Worm (Caenorhabditis elegans): Measurements from ENCODE around the gene mig-6.

Gene mig-6

DNA sequence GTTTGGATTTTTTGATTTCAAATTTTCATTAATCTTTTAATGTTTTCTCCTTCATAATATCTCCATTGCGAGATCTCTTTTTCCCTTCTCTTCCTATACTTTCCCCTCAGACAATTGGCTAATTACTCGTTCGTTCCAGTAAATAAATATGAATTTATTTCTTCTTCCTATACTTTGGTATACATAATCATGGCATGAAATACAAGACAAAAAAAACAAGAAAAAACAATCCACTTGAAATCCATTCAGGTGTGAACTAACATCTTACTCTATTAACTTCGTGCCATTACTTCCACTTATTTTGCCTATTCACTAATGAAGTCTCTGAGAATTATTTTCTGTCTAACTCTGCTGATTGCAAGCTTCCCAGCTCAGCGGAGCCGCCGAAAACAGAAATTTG is 15.2 kb downstream of the mig-6 start, which contains the start of gene grd-8:
grd-8 (plus strand) TSS at position 301 of the 400 bp plus-strand sequence.
- TF ChIP-seq flt-1 (GFP tag; IDR thresholded peaks at IDR 0.05) (no peak), ztf-29 (GFP tag; IDR thresholded peaks at IDR 0.05) (no peak), tab-1 (GFP tag; IDR thresholded peaks at IDR 0.05) (no peak), klf-2 (GFP tag; conservative IDR thresholded peaks at IDR 0.05) (no peak), cog-1 (tag; optimal IDR thresholded peaks at IDR 0.05) (no peak), ztf-23 (GFP tag; IDR thresholded peaks at IDR 0.05) (no peak), ref-1 (GFP tag; conservative IDR thresholded peaks at IDR 0.05) (no peak), med-1 (GFP tag; optimal IDR thresholded peaks at IDR 0.05; ENCODE audit: insufficient read depth) (no peak), T22C8.4 (GFP tag; IDR thresholded peaks at IDR 0.05) (no peak)

DNA sequence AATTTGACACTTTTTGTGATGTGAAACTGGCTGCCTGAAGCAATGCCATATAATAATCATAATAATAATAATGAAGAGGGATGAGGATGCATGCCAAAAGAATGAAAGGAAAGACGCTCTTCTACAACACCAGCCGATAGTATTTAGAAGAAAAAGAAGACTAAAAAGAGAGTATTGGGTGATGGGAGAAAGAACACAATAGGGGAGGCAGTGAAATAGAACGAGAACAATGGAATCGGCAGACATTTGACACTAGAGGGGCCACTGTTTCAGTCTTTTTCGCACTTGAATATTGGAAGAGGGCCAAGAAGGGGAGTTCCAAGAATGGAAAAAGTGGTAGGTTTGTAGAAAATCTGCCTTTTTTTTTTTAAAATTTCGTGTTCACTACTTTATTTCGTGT is 20.2 kb downstream of the mig-6 start, which contains the start of gene memo-1:
memo-1 (minus strand) TSS at position 2 of the 400 bp plus-strand sequence.
- no peak for TF ChIP-seq klf-2 (GFP tag; conservative IDR thresholded peaks at IDR 0.05)

DNA sequence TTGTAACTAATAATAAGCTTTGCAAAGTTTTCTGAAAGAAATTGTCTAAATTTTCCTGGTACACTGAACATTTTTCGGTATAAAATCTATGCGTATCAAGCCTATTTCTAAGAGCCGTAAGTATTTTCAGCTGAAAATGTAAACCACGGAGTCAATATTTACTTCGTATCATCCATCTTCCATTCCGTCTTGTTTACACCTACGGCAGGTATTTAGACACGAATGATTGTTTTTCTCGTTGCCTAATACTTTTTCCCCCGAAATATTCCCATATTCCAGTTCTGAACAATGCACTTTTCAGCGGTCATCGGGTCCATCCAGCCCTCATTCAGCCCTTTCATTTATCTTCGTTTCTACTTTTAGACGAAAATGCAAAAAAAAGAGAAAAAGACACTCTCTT is 20.7 kb downstream of the mig-6 start:
- TF ChIP-seq ztf-29 (GFP tag; IDR thresholded peaks at IDR 0.05) (no peak), tab-1 (GFP tag; IDR thresholded peaks at IDR 0.05) (no peak), ref-1 (GFP tag; conservative IDR thresholded peaks at IDR 0.05) (no peak), flt-1 (GFP tag; IDR thresholded peaks at IDR 0.05) (no peak), med-1 (GFP tag; optimal IDR thresholded peaks at IDR 0.05; ENCODE audit: insufficient read depth) (no peak), ztf-23 (GFP tag; IDR thresholded peaks at IDR 0.05) (no peak), T22C8.4 (GFP tag; IDR thresholded peaks at IDR 0.05) (no peak), klf-2 (GFP tag; conservative IDR thresholded peaks at IDR 0.05) (no peak), cog-1 (tag; optimal IDR thresholded peaks at IDR 0.05) (no peak)

DNA sequence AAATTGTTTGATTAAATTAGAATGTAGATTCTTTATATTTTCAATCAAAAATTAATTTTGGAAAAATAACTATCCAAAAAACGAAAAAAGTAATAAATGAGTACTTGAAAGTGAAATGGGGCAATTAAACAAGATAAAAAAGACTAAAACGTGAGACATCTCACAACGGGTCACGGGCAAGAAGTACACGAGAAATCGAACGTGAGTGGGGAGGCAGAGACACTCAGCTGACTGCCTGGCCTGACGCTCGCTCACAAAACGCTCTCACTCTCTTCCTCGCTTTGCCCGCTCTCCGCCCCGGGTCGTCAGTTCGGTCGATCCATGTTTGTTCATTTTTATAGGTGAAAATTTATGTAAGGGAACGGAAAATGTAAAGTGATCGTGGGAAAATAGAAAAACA is 21.2 kb downstream of the mig-6 start:
- no peak for TF ChIP-seq med-1 (GFP tag; optimal IDR thresholded peaks at IDR 0.05; ENCODE audit: insufficient read depth)
- no peak for TF ChIP-seq flt-1 (GFP tag; IDR thresholded peaks at IDR 0.05)
- peak; percentile 1 for TF ChIP-seq cog-1 (tag; optimal IDR thresholded peaks at IDR 0.05)
- TF ChIP-seq T22C8.4 (GFP tag; IDR thresholded peaks at IDR 0.05) = no peak

DNA sequence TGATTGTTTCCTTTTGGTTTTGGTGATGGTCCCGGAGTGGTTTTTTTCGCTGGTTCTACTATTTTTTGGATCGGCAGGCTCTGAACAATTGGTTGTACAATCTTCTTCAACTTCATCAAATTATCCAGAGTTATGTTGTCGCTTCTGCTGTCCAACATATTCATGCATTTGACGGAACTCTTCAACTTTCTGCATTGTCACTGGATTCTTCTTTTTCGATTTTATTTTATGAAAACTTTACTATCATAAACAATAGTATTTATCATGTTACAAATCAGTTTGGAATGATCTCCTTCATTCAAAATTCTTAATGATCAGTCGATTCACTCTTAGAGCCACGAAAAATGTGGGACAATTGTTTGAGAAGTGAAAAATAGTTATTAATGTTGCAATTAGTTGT is 25.1 kb downstream of the mig-6 start:
- TF ChIP-seq flt-1 (GFP tag; IDR thresholded peaks at IDR 0.05) = no peak
- TF ChIP-seq ztf-29 (GFP tag; IDR thresholded peaks at IDR 0.05) = no peak
- no peak for TF ChIP-seq ref-1 (GFP tag; conservative IDR thresholded peaks at IDR 0.05)
- TF ChIP-seq klf-2 (GFP tag; conservative IDR thresholded peaks at IDR 0.05) = no peak
- TF ChIP-seq med-1 (GFP tag; optimal IDR thresholded peaks at IDR 0.05; ENCODE audit: insufficient read depth) = no peak
- no peak for TF ChIP-seq cog-1 (tag; optimal IDR thresholded peaks at IDR 0.05)
- TF ChIP-seq T22C8.4 (GFP tag; IDR thresholded peaks at IDR 0.05) = no peak
- TF ChIP-seq ztf-23 (GFP tag; IDR thresholded peaks at IDR 0.05) = no peak

DNA sequence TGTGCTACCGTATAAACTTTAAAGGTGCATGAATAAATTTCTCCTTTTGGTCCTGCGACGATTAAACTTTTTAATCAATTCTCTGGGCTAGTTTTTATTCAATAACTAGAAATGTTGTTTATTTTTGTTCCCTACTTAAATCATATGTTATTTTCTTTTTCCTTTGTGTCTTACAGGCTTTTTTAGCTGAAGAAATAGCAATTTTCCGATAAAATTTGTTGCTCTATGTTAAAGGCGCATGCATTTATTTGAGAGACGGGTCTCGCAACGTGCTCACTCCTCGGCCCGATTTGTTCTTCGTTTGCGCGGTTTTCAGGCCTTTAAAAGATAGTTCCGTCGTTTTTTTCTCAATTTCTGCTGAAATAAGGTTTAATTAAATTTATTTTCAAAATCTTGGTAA is 26.9 kb downstream of the mig-6 start:
- no peak for TF ChIP-seq T22C8.4 (GFP tag; IDR thresholded peaks at IDR 0.05)
- no peak for TF ChIP-seq klf-2 (GFP tag; conservative IDR thresholded peaks at IDR 0.05)
- TF ChIP-seq ztf-23 (GFP tag; IDR thresholded peaks at IDR 0.05) = no peak
- no peak for TF ChIP-seq flt-1 (GFP tag; IDR thresholded peaks at IDR 0.05)
- no peak for TF ChIP-seq tab-1 (GFP tag; IDR thresholded peaks at IDR 0.05)
- no peak for TF ChIP-seq cog-1 (tag; optimal IDR thresholded peaks at IDR 0.05)
- no peak for TF ChIP-seq ref-1 (GFP tag; conservative IDR thresholded peaks at IDR 0.05)
- no peak for TF ChIP-seq med-1 (GFP tag; optimal IDR thresholded peaks at IDR 0.05; ENCODE audit: insufficient read depth)
- TF ChIP-seq ztf-29 (GFP tag; IDR thresholded peaks at IDR 0.05) = no peak

DNA sequence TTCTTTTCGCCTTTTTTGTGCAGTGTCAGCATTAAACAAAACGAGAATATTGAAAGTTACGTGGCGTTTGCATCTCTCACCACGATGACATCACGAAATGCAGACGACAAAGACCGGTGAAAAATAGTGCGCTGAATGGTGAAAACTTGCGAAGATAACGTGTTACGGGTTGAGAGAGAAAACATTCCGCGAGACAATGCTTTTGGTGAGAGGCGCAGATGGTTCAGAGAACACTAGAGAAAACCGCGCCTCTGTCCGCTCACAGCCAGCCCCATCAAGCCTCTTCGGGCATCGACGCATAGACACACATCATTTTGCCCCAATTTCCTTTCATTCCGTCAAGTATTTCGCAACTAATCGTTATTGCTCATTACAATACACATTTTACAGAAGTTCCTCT is 27.6 kb downstream of the mig-6 start, which contains the start of the genes C37C3.9 and C37C3.18:
C37C3.9 (minus strand) TSS at position 98 of the 400 bp plus-strand sequence.
C37C3.18 (plus strand) TSS at position 391 of the 400 bp plus-strand sequence.
- TF ChIP-seq ref-1 (GFP tag; conservative IDR thresholded peaks at IDR 0.05) (no peak), T22C8.4 (GFP tag; IDR thresholded peaks at IDR 0.05) (no peak), tab-1 (GFP tag; IDR thresholded peaks at IDR 0.05) (0 out of 2 replicates have a peak, but pooled peaks have one; percentile 42), med-1 (GFP tag; optimal IDR thresholded peaks at IDR 0.05; ENCODE audit: insufficient read depth) (no peak), cog-1 (tag; optimal IDR thresholded peaks at IDR 0.05) (peak; percentile 30), flt-1 (GFP tag; IDR thresholded peaks at IDR 0.05) (0 out of 2 replicates have a peak, but pooled peaks have one; percentile 49)

DNA sequence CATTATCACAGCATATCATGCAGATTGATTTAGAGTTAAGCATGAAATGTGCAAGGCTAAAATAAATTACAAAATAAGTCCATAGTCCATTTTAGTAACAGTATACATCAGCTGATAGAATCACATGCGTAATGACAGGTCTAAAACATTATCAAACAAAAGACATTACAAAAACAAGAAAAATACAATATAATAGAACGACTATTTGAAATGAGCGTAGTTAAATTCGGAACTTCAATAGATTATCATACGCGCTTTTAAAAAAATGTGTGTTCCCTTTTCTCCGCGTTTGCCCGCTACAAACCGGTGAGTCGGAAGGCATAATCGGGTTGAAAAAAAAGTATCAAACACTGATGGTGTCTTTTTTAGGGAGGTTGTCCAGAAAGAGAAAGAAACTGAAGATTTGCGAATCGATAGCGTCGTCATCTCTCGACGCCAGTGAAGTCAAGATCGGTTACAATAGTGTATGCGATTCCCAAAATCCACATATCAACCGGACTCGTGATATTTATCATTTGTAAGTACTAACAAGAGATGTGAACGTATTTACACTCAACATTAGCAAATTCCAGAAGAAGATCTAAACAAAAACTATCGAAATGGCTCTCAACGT is 28.5 kb downstream of the mig-6 start, which contains the start of gene C37C3.2:
C37C3.2 (plus strand) TSS at position 563 of the 613 bp plus-strand sequence.
- no peak for TF ChIP-seq tab-1 (GFP tag; IDR thresholded peaks at IDR 0.05)

DNA sequence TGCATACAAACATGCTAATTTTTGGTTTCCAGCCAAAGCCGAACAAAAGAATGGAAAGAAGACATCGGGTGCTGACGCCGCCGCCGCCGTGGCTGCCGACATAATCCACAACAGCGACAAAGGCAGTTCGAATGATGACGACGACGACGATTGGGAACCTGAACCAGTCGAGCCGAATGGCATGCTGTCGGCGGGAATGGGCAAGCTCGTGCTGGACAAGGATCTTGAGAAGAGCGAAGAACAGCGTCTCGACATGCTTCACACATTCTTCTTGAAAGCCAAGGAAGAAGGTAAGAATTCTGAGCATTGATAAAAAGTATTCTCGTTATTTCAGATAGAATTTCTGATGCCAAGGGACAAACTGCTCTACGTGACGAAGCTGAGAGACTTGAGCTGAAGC is 29.6 kb downstream of the mig-6 start:
- TF ChIP-seq ztf-29 (GFP tag; IDR thresholded peaks at IDR 0.05) (no peak), tab-1 (GFP tag; IDR thresholded peaks at IDR 0.05) (no peak), cog-1 (tag; optimal IDR thresholded peaks at IDR 0.05) (no peak), med-1 (GFP tag; optimal IDR thresholded peaks at IDR 0.05; ENCODE audit: insufficient read depth) (no peak), ref-1 (GFP tag; conservative IDR thresholded peaks at IDR 0.05) (no peak), klf-2 (GFP tag; conservative IDR thresholded peaks at IDR 0.05) (no peak), T22C8.4 (GFP tag; IDR thresholded peaks at IDR 0.05) (no peak), flt-1 (GFP tag; IDR thresholded peaks at IDR 0.05) (no peak), ztf-23 (GFP tag; IDR thresholded peaks at IDR 0.05) (no peak)

DNA sequence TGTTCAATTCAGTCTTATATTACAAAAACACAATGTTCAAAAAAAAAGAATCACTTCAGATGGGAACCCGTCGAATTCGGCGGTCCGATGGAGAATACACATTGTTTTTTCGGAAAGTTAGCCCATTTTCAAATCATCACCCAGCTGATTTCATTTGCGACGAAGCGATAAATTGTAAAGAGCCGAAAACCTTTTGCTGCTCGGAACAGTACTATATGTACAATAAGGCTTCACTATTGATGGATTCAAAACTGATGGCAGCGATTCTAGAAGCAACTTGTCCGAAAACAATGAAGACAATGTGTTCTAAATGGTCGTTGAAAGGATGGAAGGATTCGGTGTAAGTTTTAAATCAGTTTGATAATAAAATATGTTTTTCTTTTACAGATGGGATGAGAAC is 30.9 kb downstream of the mig-6 start, which contains the start of gene C37C3.1:
C37C3.1 (plus strand) TSS at position 33 of the 400 bp plus-strand sequence.
- no peak for TF ChIP-seq flt-1 (GFP tag; IDR thresholded peaks at IDR 0.05)
- no peak for TF ChIP-seq klf-2 (GFP tag; conservative IDR thresholded peaks at IDR 0.05)
- no peak for TF ChIP-seq ztf-23 (GFP tag; IDR thresholded peaks at IDR 0.05)

All from whole organism, midembryonic.